Worm (Caenorhabditis elegans): Measurements from ENCODE around the gene coq-6.

Gene coq-6

DNA sequence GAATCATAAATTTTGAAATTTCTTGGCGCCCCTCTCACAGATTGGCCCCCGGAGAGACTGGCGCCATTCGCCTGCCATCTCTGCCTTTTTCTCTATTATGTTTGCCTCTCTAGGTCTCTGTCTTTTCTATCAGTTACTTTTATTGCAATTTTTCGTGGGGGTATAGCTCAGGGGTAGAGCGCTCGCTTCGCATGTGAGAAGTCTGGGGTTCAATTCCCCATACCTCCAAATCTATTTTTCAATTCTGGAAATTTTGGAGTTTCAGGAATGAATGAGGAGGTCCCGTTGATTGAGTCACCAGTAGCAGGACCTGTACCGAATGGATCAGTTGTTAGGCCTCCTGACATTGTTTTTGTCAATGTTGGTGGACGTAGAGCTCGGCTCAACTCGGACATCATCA lies 18.5 kb upstream of the coq-6 start, which contains the start of gene kvs-3:
Gene kvs-3 (plus strand): TSS at position 266 of the 400 bp plus-strand sequence.
- TF ChIP-seq lin-13 (GFP tag; optimal IDR thresholded peaks at IDR 0.05) (peak; percentile 45), elt-1 (tag; optimal IDR thresholded peaks at IDR 0.05) (no peak), ceh-16 (tag; optimal IDR thresholded peaks at IDR 0.05) (no peak), ama-1 (optimal IDR thresholded peaks at IDR 0.05) (no peak), skn-1 (tag; optimal IDR thresholded peaks at IDR 0.05) (no peak), egl-27 (tag; optimal IDR thresholded peaks at IDR 0.05) (peak; percentile 57), mab-5 (tag; optimal IDR thresholded peaks at IDR 0.05) (peak; percentile 36), nhr-77 (tag; optimal IDR thresholded peaks at IDR 0.05) (no peak), aly-2 (tag; optimal IDR thresholded peaks at IDR 0.05) (no peak), gmeb-1 (tag; optimal IDR thresholded peaks at IDR 0.05) (no peak), lin-11 (tag; optimal IDR thresholded peaks at IDR 0.05) (no peak), unc-62 (GFP tag; optimal IDR thresholded peaks at IDR 0.05) (no peak), unc-55 (GFP tag; optimal IDR thresholded peaks at IDR 0.05) (peak; percentile 22), nhr-6 (tag; optimal IDR thresholded peaks at IDR 0.05) (no peak), elt-3 (tag; optimal IDR thresholded peaks at IDR 0.05) (no peak), ceh-82 (tag; optimal IDR thresholded peaks at IDR 0.05) (no peak), blmp-1 (tag; optimal IDR thresholded peaks at IDR 0.05; ENCODE audit: insufficient read depth) (no peak), ztf-4 (tag; optimal IDR thresholded peaks at IDR 0.05) (no peak), nhr-10 (tag; optimal IDR thresholded peaks at IDR 0.05) (no peak), ztf-1 (GFP tag; conservative IDR thresholded peaks at IDR 0.05) (no peak), nhr-11 (tag; optimal IDR thresholded peaks at IDR 0.05) (no peak), dmd-4 (tag; optimal IDR thresholded peaks at IDR 0.05) (no peak), Y55F3AM.14 (GFP tag; optimal IDR thresholded peaks at IDR 0.05) (peak; percentile 8), peb-1 (tag; optimal IDR thresholded peaks at IDR 0.05) (no peak), sma-9 (GFP tag; optimal IDR thresholded peaks at IDR 0.05) (peak; percentile 84), sma-9 (tag; optimal IDR thresholded peaks at IDR 0.05) (no peak), F13H6.1 (tag; optimal IDR thresholded peaks at IDR 0.05) (peak; percentile 33), fos-1 (tag; optimal IDR thresholded peaks at IDR 0.05) (peak; percentile 46), nhr-129 (tag; optimal IDR thresholded peaks at IDR 0.05) (peak; percentile 55), nhr-23 (tag; optimal IDR thresholded peaks at IDR 0.05) (no peak), nhr-12 (tag; optimal IDR thresholded peaks at IDR 0.05) (no peak), lsy-2 (tag; optimal IDR thresholded peaks at IDR 0.05) (peak in 1 of 2 experiments; percentile 36), R02D3.7 (tag; optimal IDR thresholded peaks at IDR 0.05) (no peak), sem-4 (tag; optimal IDR thresholded peaks at IDR 0.05) (no peak), nhr-25 (tag; optimal IDR thresholded peaks at IDR 0.05) (no peak), C34F6.9 (tag; optimal IDR thresholded peaks at IDR 0.05) (peak; percentile 12), lin-39 (tag; optimal IDR thresholded peaks at IDR 0.05) (no peak), zag-1 (tag; optimal IDR thresholded peaks at IDR 0.05) (no peak), sma-3 (GFP tag; optimal IDR thresholded peaks at IDR 0.05) (peak; percentile 47), nhr-21 (tag; optimal IDR thresholded peaks at IDR 0.05) (peak; percentile 15), mbf-1 (tag; optimal IDR thresholded peaks at IDR 0.05) (no peak), mdl-1 (tag; optimal IDR thresholded peaks at IDR 0.05) (no peak), alr-1 (tag; optimal IDR thresholded peaks at IDR 0.05) (no peak), unc-39 (tag; optimal IDR thresholded peaks at IDR 0.05) (no peak), nhr-237 (tag; optimal IDR thresholded peaks at IDR 0.05) (no peak), snpc-4 (tag; optimal IDR thresholded peaks at IDR 0.05) (no peak), crh-2 (tag; optimal IDR thresholded peaks at IDR 0.05) (peak; percentile 72), ZK546.5 (tag; optimal IDR thresholded peaks at IDR 0.05) (no peak), ztf-11 (tag; optimal IDR thresholded peaks at IDR 0.05) (no peak)
